Worm (Caenorhabditis elegans) whole organism, mixed stage, embryonic: Measurements from ENCODE around the gene oac-39.

ENCODE experiments used
- M03D4.4 ChIP-seq: sonication (generic microtip); optimal IDR thresholded peaks from 2 replicates; lab custom pipeline; 2017; ENCODE audit warnings: mild to moderate bottlenecking, missing genetic modification characterization, missing compliant biosample characterization
- bed-3 ChIP-seq: fragments of 200-800 bp; sonication (Bioruptor generic); optimal IDR thresholded peaks from 3 replicates; lab custom pipeline; 2018; ENCODE audit warnings: mild to moderate bottlenecking, missing genetic modification characterization, moderate library complexity, missing compliant biosample characterization
- blmp-1 ChIP-seq: fragments of 150-350 bp; optimal IDR thresholded peaks from 2 replicates; lab custom pipeline; 2014; ENCODE audit warnings: missing biosample characterization, missing genetic modification characterization
- ceh-39 ChIP-seq: fragments of 150-350 bp; optimal IDR thresholded peaks from 2 replicates; lab custom pipeline; 2014; ENCODE audit warnings: missing biosample characterization, missing genetic modification characterization
- ceh-83 ChIP-seq: fragments of 200-800 bp; sonication (Bioruptor generic); optimal IDR thresholded peaks from 2 replicates; lab custom pipeline; 2018; ENCODE audit warnings: mild to moderate bottlenecking, missing genetic modification characterization, missing compliant biosample characterization
- ces-1 ChIP-seq: fragments of 150-350 bp; optimal IDR thresholded peaks from 2 replicates; lab custom pipeline; 2014; ENCODE audit warnings: missing biosample characterization, missing genetic modification reagents, missing genetic modification characterization
- cnd-1 ChIP-seq: fragments of 200-800 bp; sonication (Bioruptor generic); optimal IDR thresholded peaks from 2 replicates; lab custom pipeline; 2018; ENCODE audit warnings: mild to moderate bottlenecking, missing genetic modification characterization, missing compliant biosample characterization
- drap-1 ChIP-seq: fragments of 200-800 bp; sonication (Bioruptor generic); optimal IDR thresholded peaks from 3 replicates; lab custom pipeline; 2018; ENCODE audit warnings: mild to moderate bottlenecking, missing genetic modification characterization, missing compliant biosample characterization
- elt-1 ChIP-seq: sonication (generic microtip); optimal IDR thresholded peaks from 2 replicates; lab custom pipeline; 2017; ENCODE audit warnings: missing genetic modification characterization, mild to moderate bottlenecking, missing compliant biosample characterization, antibody characterized with exemption, moderate library complexity, borderline replicate concordance; ENCODE audit not compliant: insufficient read depth
- elt-3 ChIP-seq: fragments of 150-350 bp; optimal IDR thresholded peaks from 2 replicates; lab custom pipeline; 2014; ENCODE audit warnings: missing biosample characterization, missing genetic modification characterization
- flh-1 ChIP-seq: fragments of 200-800 bp; sonication (Bioruptor generic); optimal IDR thresholded peaks from 2 replicates; lab custom pipeline; 2018; ENCODE audit warnings: mild to moderate bottlenecking, missing genetic modification characterization, moderate library complexity, missing compliant biosample characterization
- ham-2 ChIP-seq: fragments of 200-800 bp; sonication (Bioruptor generic); optimal IDR thresholded peaks from 2 replicates; lab custom pipeline; 2018; ENCODE audit warnings: mild to moderate bottlenecking, missing genetic modification characterization, missing compliant biosample characterization
- lin-32 ChIP-seq: fragments of 200-800 bp; sonication (Bioruptor generic); optimal IDR thresholded peaks from 2 replicates; lab custom pipeline; 2018; ENCODE audit warnings: mild to moderate bottlenecking, missing genetic modification characterization, missing compliant biosample characterization
- lsy-2 ChIP-seq: fragments of 150-350 bp; optimal IDR thresholded peaks from 2 replicates; lab custom pipeline; 2014; ENCODE audit warnings: missing biosample characterization, missing genetic modification characterization
- mab-5 ChIP-seq: fragments of 150-350 bp; optimal IDR thresholded peaks from 2 replicates; lab custom pipeline; 2014; ENCODE audit warnings: missing biosample characterization, missing genetic modification characterization
- mep-1 ChIP-seq: fragments of 150-350 bp; optimal IDR thresholded peaks from 2 replicates; lab custom pipeline; 2017; ENCODE audit warnings: missing biosample characterization, missing genetic modification reagents, missing genetic modification characterization, inconsistent platforms
- nhr-2 ChIP-seq: fragments of 150-350 bp; optimal IDR thresholded peaks from 2 replicates; lab custom pipeline; 2014; ENCODE audit warnings: missing biosample characterization, missing genetic modification characterization
- nhr-237 ChIP-seq: fragments of 150-350 bp; optimal IDR thresholded peaks from 2 replicates; lab custom pipeline; 2014; ENCODE audit warnings: missing biosample characterization, missing genetic modification characterization
- nhr-28 ChIP-seq: fragments of 150-350 bp; optimal IDR thresholded peaks from 2 replicates; lab custom pipeline; 2014; ENCODE audit warnings: missing biosample characterization, missing genetic modification characterization
- pha-4 ChIP-seq: fragments of 150-350 bp; optimal IDR thresholded peaks from 2 replicates; lab custom pipeline; 2018; ENCODE audit warnings: missing biosample characterization, missing genetic modification reagents, missing genetic modification characterization
- sem-2 ChIP-seq: fragments of 200-800 bp; sonication (Bioruptor generic); optimal IDR thresholded peaks from 2 replicates; lab custom pipeline; 2018; ENCODE audit warnings: mild to moderate bottlenecking, missing genetic modification characterization, missing compliant biosample characterization
- snpc-4 ChIP-seq: fragments of 150-350 bp; optimal IDR thresholded peaks from 2 replicates; lab custom pipeline; 2014; ENCODE audit warnings: missing biosample characterization, missing genetic modification characterization
- sptf-1 ChIP-seq: sonication (generic microtip); optimal IDR thresholded peaks from 2 replicates; lab custom pipeline; 2017; ENCODE audit warnings: mild to moderate bottlenecking, missing genetic modification characterization, moderate library complexity, missing compliant biosample characterization
- tbx-8 ChIP-seq: fragments of 200-800 bp; sonication (Bioruptor generic); optimal IDR thresholded peaks from 2 replicates; lab custom pipeline; 2018; ENCODE audit warnings: mild to moderate bottlenecking, missing genetic modification characterization, moderate library complexity, missing compliant biosample characterization
- unc-39 ChIP-seq: fragments of 150-350 bp; optimal IDR thresholded peaks from 2 replicates; lab custom pipeline; 2014; ENCODE audit warnings: missing biosample characterization, missing genetic modification characterization
- unc-62 ChIP-seq: fragments of 150-350 bp; optimal IDR thresholded peaks from 2 replicates; lab custom pipeline; 2014; ENCODE audit warnings: missing biosample characterization, missing genetic modification reagents, missing genetic modification characterization
- zip-8 ChIP-seq: fragments of 150-350 bp; optimal IDR thresholded peaks from 2 replicates; lab custom pipeline; 2014; ENCODE audit warnings: missing biosample characterization, missing genetic modification characterization

oac-39 gene

DNA sequence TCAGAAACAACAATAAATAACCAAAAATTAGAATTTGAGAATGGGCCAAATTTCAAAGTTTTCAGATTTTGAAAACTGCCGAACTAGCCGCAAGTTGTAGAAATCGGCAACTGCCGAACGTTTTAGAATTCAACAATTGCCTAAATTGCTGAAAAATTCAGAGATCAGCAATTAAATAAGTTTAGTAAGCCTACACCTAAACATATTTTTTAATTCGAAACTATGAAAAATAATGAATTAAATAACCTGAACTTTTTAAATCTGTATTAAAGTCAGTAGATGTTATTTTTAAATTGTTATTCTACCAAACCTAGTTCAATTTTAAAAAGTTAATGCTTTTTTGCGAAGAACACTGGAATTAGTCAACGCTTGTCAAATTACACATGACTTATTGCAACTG, 7.2 kb upstream of the oac-39 start, which contains the start of gene nhr-204:
nhr-204 (minus strand) TSS at position 101 of the 400 bp plus-strand sequence.
- TF ChIP-seq mab-5 (tag; lab: Kevin White, UChicago), result no peak
- TF ChIP-seq mep-1, result no peak
- no peak for TF ChIP-seq cnd-1 (tag; lab: Kevin White, UChicago)
- TF ChIP-seq elt-1, result no peak
- TF ChIP-seq tbx-8, result no peak
- no peak for TF ChIP-seq bed-3 (GFP tag; lab: Kevin White, UChicago)
- no peak for TF ChIP-seq snpc-4 (tag; lab: Kevin White, UChicago)
- no peak for TF ChIP-seq ceh-39
- TF ChIP-seq unc-62 (GFP tag; lab: Kevin White, UChicago), result no peak
- no peak for TF ChIP-seq nhr-2 (tag; lab: Kevin White, UChicago)
- no peak for TF ChIP-seq lin-32
- no peak for TF ChIP-seq nhr-237
- no peak for TF ChIP-seq elt-3 (tag; lab: Kevin White, UChicago)

DNA sequence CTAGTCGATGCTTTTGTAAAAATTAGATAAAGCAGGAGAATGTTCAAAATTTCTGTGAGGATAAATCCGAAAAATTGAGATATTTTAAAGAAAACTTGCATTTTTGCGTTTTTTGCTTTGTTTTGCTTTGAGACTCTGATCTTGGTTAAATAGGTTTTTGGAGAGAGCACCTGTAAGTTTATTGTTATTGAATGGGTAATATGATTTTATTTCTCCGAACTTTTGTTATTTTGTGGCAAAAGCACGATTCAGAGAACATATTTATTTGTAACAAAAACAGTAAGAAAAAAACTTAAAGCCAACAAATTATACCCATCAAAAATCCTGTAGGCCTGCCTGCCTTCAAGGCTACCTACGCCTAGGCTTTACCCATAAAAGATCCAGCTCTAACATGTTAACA, 3.0 kb upstream of the oac-39 start, which contains the start of gene str-121:
str-121 (minus strand) TSS at position 101 of the 400 bp plus-strand sequence.
- TF ChIP-seq snpc-4 (tag; lab: Kevin White, UChicago) (no peak), blmp-1 (tag; lab: Kevin White, UChicago) (no peak), nhr-28 (no peak)

DNA sequence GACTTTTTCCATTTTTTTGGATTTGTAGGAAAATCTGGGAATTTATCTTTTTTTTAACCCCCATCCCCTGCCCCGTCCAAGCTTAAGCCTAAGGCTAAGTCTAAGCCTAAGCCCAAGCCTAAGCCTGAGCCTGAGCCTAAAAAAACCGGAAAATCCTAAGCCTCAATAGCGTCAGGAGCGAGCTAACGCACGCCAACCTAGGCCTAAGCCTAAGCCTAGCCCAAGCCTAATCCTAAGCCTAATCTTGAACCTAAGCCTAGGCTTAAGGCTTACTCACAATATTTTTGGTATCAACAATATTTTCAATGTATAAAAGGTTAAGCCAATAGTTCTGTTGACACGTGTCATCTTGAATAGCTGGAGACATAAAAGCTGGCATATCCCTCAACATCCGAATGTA, 2.9 kb downstream of the oac-39 start:
- TF ChIP-seq M03D4.4 (tag; lab: Kevin White, UChicago) (no peak), ces-1 (GFP tag; lab: Kevin White, UChicago) (no peak), cnd-1 (tag; lab: Kevin White, UChicago) (no peak), pha-4 (no peak), ham-2 (no peak), sem-2 (GFP tag; lab: Kevin White, UChicago) (no peak), ceh-83 (GFP tag; lab: Kevin White, UChicago) (no peak), elt-1 (no peak), sptf-1 (no peak)

DNA sequence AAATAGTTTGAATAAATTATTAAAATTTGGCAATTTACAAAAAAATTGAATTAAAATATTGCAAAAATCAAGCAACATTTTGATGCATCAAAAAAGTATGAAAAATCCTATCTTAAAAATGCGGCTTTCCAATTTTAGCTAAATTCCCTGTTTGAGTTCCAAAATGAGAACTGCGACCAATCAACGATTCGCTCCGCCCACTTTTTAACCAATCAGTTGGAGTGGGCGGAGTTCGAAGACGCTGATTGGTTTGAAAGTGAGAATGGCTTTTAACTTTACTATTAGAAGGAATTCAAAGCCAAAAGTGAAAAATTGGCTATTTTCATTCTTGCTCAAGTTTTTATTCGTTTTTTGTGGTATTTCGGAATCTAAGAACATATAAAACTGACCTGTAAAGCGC, 4.0 kb downstream of the oac-39 start:
- TF ChIP-seq lsy-2 (tag; lab: Kevin White, UChicago) (no peak), drap-1 (GFP tag; lab: Kevin White, UChicago) (no peak), sptf-1 (no peak), zip-8 (no peak), lin-32 (no peak)

DNA sequence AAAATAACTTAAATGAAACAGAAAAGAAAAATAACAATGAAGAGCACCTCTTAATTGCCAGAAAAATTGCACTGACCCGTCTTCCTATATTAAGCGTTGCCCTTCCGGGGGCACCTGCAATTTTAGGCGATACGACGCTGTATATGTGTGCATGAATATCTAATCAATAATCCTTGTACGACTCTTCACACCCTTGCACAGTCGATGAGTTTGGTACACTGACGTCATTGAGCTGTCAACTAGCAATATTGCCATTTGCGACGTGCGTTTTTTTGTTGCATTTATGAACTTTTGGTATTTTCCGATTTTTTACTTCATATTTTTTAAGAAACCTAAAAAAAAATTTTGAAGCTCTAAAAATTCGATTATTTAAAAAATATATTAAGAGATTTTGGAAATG, 5.5 kb downstream of the oac-39 start, which contains the start of gene kin-34:
kin-34 (minus strand) TSS at position 101 of the 400 bp plus-strand sequence.
- TF ChIP-seq flh-1 (GFP tag; lab: Kevin White, UChicago) (no peak), blmp-1 (tag; lab: Kevin White, UChicago) (no peak), sem-2 (GFP tag; lab: Kevin White, UChicago) (no peak), ceh-39 (peak; percentile 8)

DNA sequence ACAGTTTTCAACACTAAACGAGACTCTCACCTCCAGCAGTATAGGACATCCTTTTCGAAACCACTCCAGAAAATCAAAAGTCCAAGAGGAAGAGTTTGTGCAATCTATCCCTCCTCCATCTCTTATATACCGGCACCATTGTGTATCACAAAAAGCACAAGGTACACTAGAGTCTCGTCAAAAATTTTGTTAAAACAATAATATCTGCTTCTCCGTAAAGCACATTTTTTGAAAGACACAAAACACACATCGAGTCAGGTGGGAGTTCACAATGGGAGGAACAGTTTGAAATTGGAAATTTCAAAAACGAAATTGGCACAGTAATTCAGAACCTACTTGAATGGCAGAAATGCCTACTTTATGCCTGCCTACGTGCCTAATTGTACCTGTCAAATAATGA, 9.0 kb downstream of the oac-39 start, which contains the start of gene R02C2.7:
R02C2.7 (minus strand) TSS at position 101 of the 400 bp plus-strand sequence.
- no peak for TF ChIP-seq unc-39 (tag; lab: Kevin White, UChicago)

DNA sequence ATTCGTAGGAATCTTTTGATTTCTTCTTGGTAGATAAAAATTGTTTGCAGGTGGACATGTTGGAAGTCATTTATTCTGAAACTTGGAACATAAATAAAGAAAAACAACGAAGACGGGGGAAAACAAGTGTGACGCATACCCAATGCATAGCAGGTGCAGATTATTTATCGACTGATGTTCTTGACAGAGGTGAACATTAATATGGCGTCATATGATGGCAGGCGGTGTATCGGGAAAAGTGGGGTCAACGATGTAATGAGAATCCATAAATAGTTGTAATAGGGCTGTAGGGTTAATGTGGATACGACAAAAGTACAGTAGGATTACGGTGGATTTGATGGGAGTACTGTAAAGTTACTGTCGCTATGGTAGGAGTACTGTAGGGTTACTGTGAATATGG, 11.3 kb downstream of the oac-39 start, which contains the start of gene txt-2:
txt-2 (minus strand) TSS at position 214 of the 400 bp plus-strand sequence.
- TF ChIP-seq nhr-2 (tag; lab: Kevin White, UChicago) (peak; percentile 91), bed-3 (GFP tag; lab: Kevin White, UChicago) (no peak)

DNA sequence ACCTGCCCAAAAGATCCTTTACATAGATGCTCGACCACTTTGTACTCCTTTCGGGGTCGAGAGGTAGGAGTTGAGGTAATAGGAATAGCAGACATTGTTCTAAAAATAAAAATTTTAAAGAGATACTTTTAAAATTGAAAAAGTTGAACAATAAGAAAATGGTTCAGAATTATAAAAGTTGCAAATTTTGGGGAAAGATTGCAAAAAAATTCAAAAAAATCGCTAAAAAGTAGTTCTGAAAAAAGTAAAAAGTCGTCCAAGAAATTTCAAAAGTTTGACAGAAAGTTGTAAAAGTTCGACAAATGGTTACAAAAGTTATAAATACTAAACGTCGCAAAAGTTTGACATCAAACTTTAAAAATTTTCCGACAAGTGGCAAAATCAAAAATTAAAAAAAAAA, 13.5 kb downstream of the oac-39 start, which contains the start of gene R02C2.1:
R02C2.1 (minus strand) TSS at position 101 of the 400 bp plus-strand sequence.
- no peak for TF ChIP-seq ceh-39
- TF ChIP-seq, all 35 proteins: peak for 0
